Worm (Caenorhabditis elegans): ENCODE data around the gene Y41C4A.12.

DNA sequence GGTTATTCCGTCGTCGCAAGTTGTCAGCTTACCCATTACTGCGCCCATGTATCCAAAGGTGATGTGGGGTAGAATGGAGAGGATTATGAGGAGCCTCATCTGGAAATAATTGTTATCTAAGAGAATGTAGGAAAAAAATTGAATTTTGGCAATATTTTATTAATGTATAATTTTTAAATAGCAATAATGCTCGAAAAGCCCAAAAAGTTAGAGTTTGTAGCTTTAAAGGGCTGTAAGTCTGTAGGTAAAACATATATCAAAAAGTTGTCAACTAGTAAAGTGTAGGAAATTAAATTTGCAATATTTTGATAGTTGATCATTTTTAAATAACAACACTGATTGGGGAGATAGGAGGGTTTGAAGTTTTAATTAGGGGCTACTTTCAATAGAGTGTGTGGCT is 17.8 kb downstream of the Y41C4A.12 start, which contains the start of gene Y41C4A.8:
- TF ChIP-seq nhr-28 (tag; optimal IDR thresholded peaks at IDR 0.05) (no peak), ama-1 (optimal IDR thresholded peaks at IDR 0.05) (no peak), aha-1 (tag) (no peak), ztf-7 (tag; optimal IDR thresholded peaks at IDR 0.05) (no peak), F49E8.2 (tag; optimal IDR thresholded peaks at IDR 0.05; ENCODE audit: borderline replicate concordance) (no peak), lin-38 (GFP tag; IDR thresholded peaks at IDR 0.05) (no peak)

Measured in whole organism, L4 larva.